Worm (Caenorhabditis elegans) whole organism, L1 larva: ENCODE measurements around the gene xrn-2.

ENCODE experiments used
- ceh-8 ChIP-seq: fragments of 200-800 bp; sonication (Bioruptor generic); optimal IDR thresholded peaks from 2 replicates; lab custom pipeline; 2018; ENCODE audit warnings: mild to moderate bottlenecking, missing genetic modification characterization, moderate library complexity, missing compliant biosample characterization
- ztf-11 ChIP-seq, 2 experiments: sonication (generic microtip); optimal IDR thresholded peaks; 2 replicates each; lab custom pipeline; 2016 to 2017; ENCODE audit warnings: missing genetic modification characterization in 2 of 2, missing biosample characterization in 1 of 2, missing compliant biosample characterization in 1 of 2

- TF ChIP-seq ceh-8 (GFP tag; lab: Kevin White, UChicago) = no peak
- TF ChIP-seq ztf-11 (tag; optimal IDR thresholded peaks at IDR 0.05; lab: Kevin White, UChicago) = no peak
Measured at ce11 chrII:14109184-14109664, 46.3 kb upstream of the xrn-2 start, which contains the start of gene cpg-7.
